Fruit fly (Drosophila melanogaster) whole organism, embryonic: ENCODE measurements around the gene rols.

Source experiments
- ATbp ChIP-seq: fragments of 200-800 bp; sonication (Bioruptor generic); optimal IDR thresholded peaks from 2 replicates; lab custom pipeline; 2017; ENCODE audit warnings: missing biosample characterization, mild to moderate bottlenecking, missing genetic modification characterization, missing genetic modification reagents
- Awh ChIP-seq: fragments of 200-800 bp; sonication (Bioruptor generic); IDR thresholded peaks from 2 replicates; pipeline ENCODE4, ENCODE4 v1.3.6; 2022; ENCODE audit warnings: missing biosample characterization, missing genetic modification characterization
- CG10565 ChIP-seq: fragments of 200-800 bp; sonication (Bioruptor generic); optimal IDR thresholded peaks from 3 replicates; lab custom pipeline; 2016; ENCODE audit warnings: missing biosample characterization, mild to moderate bottlenecking, missing genetic modification characterization
- CG10654 ChIP-seq: fragments of 200-800 bp; sonication (Bioruptor generic); optimal IDR thresholded peaks from 2 replicates; lab custom pipeline; 2016; ENCODE audit warnings: missing biosample characterization, missing genetic modification characterization
- CG11695 ChIP-seq: fragments of 200-800 bp; sonication (Bioruptor generic); IDR thresholded peaks from 3 replicates; pipeline ENCODE4 v1.3.6; 2022; ENCODE audit warnings: missing biosample characterization, missing genetic modification characterization
- CG12744 ChIP-seq: fragments of 200-800 bp; sonication (Bioruptor generic); optimal IDR thresholded peaks from 2 replicates; lab custom pipeline; 2016; ENCODE audit warnings: missing biosample characterization, missing genetic modification characterization
- CG13296 ChIP-seq: fragments of 200-800 bp; sonication (Bioruptor generic); optimal IDR thresholded peaks from 3 replicates; lab custom pipeline; 2018; ENCODE audit warnings: missing biosample characterization, mild to moderate bottlenecking, missing genetic modification characterization
- CG13775 ChIP-seq: fragments of 200-800 bp; sonication (Bioruptor generic); optimal IDR thresholded peaks from 3 replicates; lab custom pipeline; 2017; ENCODE audit warnings: missing biosample characterization, mild to moderate bottlenecking, missing genetic modification characterization
- CG14050 ChIP-seq: fragments of 200-800 bp; sonication (Bioruptor generic); IDR thresholded peaks from 3 replicates; pipeline ENCODE4 v1.3.6; 2022; ENCODE audit warnings: missing biosample characterization, missing genetic modification characterization
- CG15269 ChIP-seq: fragments of 200-800 bp; sonication (Bioruptor generic); optimal IDR thresholded peaks from 2 replicates; lab custom pipeline; 2018; ENCODE audit warnings: missing biosample characterization, mild to moderate bottlenecking, missing genetic modification characterization, moderate library complexity
- CG15696 ChIP-seq: fragments of 200-800 bp; sonication (Bioruptor generic); optimal IDR thresholded peaks from 2 replicates; lab custom pipeline; 2019; ENCODE audit warnings: missing biosample characterization, mild to moderate bottlenecking, missing genetic modification characterization, moderate library complexity
- CG17186 ChIP-seq: fragments of 200-800 bp; sonication (Bioruptor generic); optimal IDR thresholded peaks from 3 replicates; lab custom pipeline; 2017; ENCODE audit warnings: missing biosample characterization, missing genetic modification reagents, missing genetic modification characterization
- CG17568 ChIP-seq: fragments of 200-800 bp; sonication (Bioruptor generic); optimal IDR thresholded peaks from 2 replicates; lab custom pipeline; 2018; ENCODE audit warnings: missing biosample characterization, mild to moderate bottlenecking, missing genetic modification characterization, moderate library complexity
- CG17912 ChIP-seq: fragments of 200-800 bp; sonication (Bioruptor generic); optimal IDR thresholded peaks from 2 replicates; lab custom pipeline; 2018; ENCODE audit warnings: missing biosample characterization, mild to moderate bottlenecking, missing genetic modification characterization
- CG2129 ChIP-seq: fragments of 200-800 bp; sonication (Bioruptor generic); IDR thresholded peaks from 2 replicates; pipeline ENCODE4 v1.3.6; 2022; ENCODE audit warnings: missing biosample characterization, missing genetic modification characterization; ENCODE audit not compliant: partially characterized antibody
- CG31224 ChIP-seq: fragments of 200-800 bp; sonication (Bioruptor generic); IDR thresholded peaks from 2 replicates; pipeline ENCODE4 v1.3.6; 2022; ENCODE audit warnings: missing biosample characterization, missing genetic modification characterization
- CG32767 ChIP-seq: fragments of 200-800 bp; sonication (Bioruptor generic); IDR thresholded peaks from 2 replicates; pipeline ENCODE4 v1.3.6; 2022; ENCODE audit warnings: missing biosample characterization, missing genetic modification characterization
- CG4404 ChIP-seq: fragments of 200-800 bp; sonication (Bioruptor generic); IDR thresholded peaks from 2 replicates; pipeline ENCODE4 v1.3.6; 2022; ENCODE audit warnings: missing biosample characterization, missing genetic modification characterization
- CG6689 ChIP-seq: fragments of 200-800 bp; sonication (Bioruptor generic); IDR thresholded peaks from 2 replicates; pipeline ENCODE4 v1.3.6; 2022; ENCODE audit warnings: missing biosample characterization, missing genetic modification characterization
- CG6765 ChIP-seq: fragments of 200-800 bp; sonication (Bioruptor generic); optimal IDR thresholded peaks from 3 replicates; lab custom pipeline; 2017; ENCODE audit warnings: missing biosample characterization, mild to moderate bottlenecking, missing genetic modification characterization
- CG6813 ChIP-seq: fragments of 200-800 bp; sonication (Bioruptor generic); optimal IDR thresholded peaks from 2 replicates; lab custom pipeline; 2017; ENCODE audit warnings: missing biosample characterization, missing genetic modification characterization, mild to moderate bottlenecking, moderate library complexity, missing genetic modification reagents
- CG7745 ChIP-seq: fragments of 200-800 bp; sonication (Bioruptor generic); optimal IDR thresholded peaks from 2 replicates; lab custom pipeline; 2018; ENCODE audit warnings: missing biosample characterization, mild to moderate bottlenecking, missing genetic modification characterization, moderate library complexity
- CG9876 ChIP-seq: fragments of 200-800 bp; sonication (Bioruptor generic); optimal IDR thresholded peaks from 2 replicates; lab custom pipeline; 2016; ENCODE audit warnings: missing biosample characterization, missing genetic modification characterization
- Dad ChIP-seq: fragments of 200-800 bp; sonication (Bioruptor generic); optimal IDR thresholded peaks from 3 replicates; lab custom pipeline; 2016; ENCODE audit warnings: missing biosample characterization, missing genetic modification characterization
- Fer3 ChIP-seq: fragments of 200-800 bp; sonication (Bioruptor generic); optimal IDR thresholded peaks from 2 replicates; lab custom pipeline; 2018; ENCODE audit warnings: missing biosample characterization, mild to moderate bottlenecking, missing genetic modification characterization, moderate library complexity
- HLH54F ChIP-seq: fragments of 200-800 bp; sonication (Bioruptor generic); optimal IDR thresholded peaks from 3 replicates; lab custom pipeline; 2016; ENCODE audit warnings: missing biosample characterization, missing genetic modification characterization
- Hr39 ChIP-seq: fragments of >200 bp; optimal IDR thresholded peaks from 2 replicates; lab custom pipeline; 2017
- Lhr ChIP-seq: fragments of 200-800 bp; sonication (Bioruptor generic); optimal IDR thresholded peaks from 3 replicates; lab custom pipeline; 2017; ENCODE audit warnings: mild to moderate bottlenecking, missing biosample characterization, missing genetic modification reagents, missing genetic modification characterization
- Mad ChIP-seq: fragments of 200-800 bp; sonication (Bioruptor generic); optimal IDR thresholded peaks from 2 replicates; lab custom pipeline; 2016; ENCODE audit warnings: missing biosample characterization, missing genetic modification characterization
- Myb ChIP-seq: fragments of 200-800 bp; sonication (Bioruptor generic); optimal IDR thresholded peaks from 2 replicates; lab custom pipeline; 2016; ENCODE audit warnings: missing biosample characterization, missing genetic modification characterization
- Nf-YA ChIP-seq: fragments of 200-800 bp; sonication (Bioruptor generic); IDR thresholded peaks from 2 replicates; pipeline ENCODE4 v1.3.6; 2022; ENCODE audit warnings: missing biosample characterization, missing genetic modification characterization
- Rx ChIP-seq: fragments of 200-800 bp; sonication (Bioruptor generic); IDR thresholded peaks from 2 replicates; pipeline ENCODE4 v1.3.6; 2022; ENCODE audit warnings: missing biosample characterization, missing genetic modification characterization
- Sry-β ChIP-seq: fragments of 200-800 bp; sonication (Bioruptor generic); optimal IDR thresholded peaks from 2 replicates; lab custom pipeline; 2018; ENCODE audit warnings: missing biosample characterization, mild to moderate bottlenecking, missing genetic modification characterization, moderate library complexity
- Usf ChIP-seq: fragments of 200-800 bp; sonication (Bioruptor generic); optimal IDR thresholded peaks from 2 replicates; lab custom pipeline; 2017; ENCODE audit warnings: missing genotype, missing biosample characterization, missing genetic modification characterization
- ap ChIP-seq: fragments of 200-800 bp; sonication (Bioruptor generic); IDR thresholded peaks from 2 replicates; pipeline ENCODE4 v1.3.6; 2022; ENCODE audit warnings: missing biosample characterization, missing genetic modification characterization
- az2 ChIP-seq: fragments of 200-800 bp; sonication (Bioruptor generic); optimal IDR thresholded peaks from 3 replicates; lab custom pipeline; 2016; ENCODE audit warnings: missing biosample characterization, missing genetic modification characterization
- br ChIP-seq: fragments of >200 bp; optimal IDR thresholded peaks from 2 replicates; lab custom pipeline; 2017
- caup ChIP-seq: fragments of 200-800 bp; sonication (Bioruptor generic); optimal IDR thresholded peaks from 3 replicates; lab custom pipeline; 2017; ENCODE audit warnings: missing biosample characterization, mild to moderate bottlenecking, missing genetic modification characterization, moderate library complexity; ENCODE audit not compliant: severe bottlenecking
- danr ChIP-seq: fragments of 200-800 bp; sonication (Bioruptor generic); IDR thresholded peaks from 2 replicates; pipeline ENCODE4 v1.3.6; 2022; ENCODE audit warnings: missing biosample characterization, missing genetic modification characterization
- dysf ChIP-seq: fragments of 200-800 bp; sonication (Bioruptor generic); IDR thresholded peaks from 3 replicates; pipeline ENCODE4 v1.3.6; 2022; ENCODE audit warnings: missing biosample characterization, missing genetic modification characterization
- fu2 ChIP-seq: fragments of 200-800 bp; sonication (Bioruptor generic); optimal IDR thresholded peaks from 2 replicates; lab custom pipeline; 2016; ENCODE audit warnings: missing biosample characterization, missing genetic modification characterization
- hb ChIP-seq: fragments of 200-800 bp; sonication (Bioruptor generic); IDR thresholded peaks from 3 replicates; pipeline ENCODE4 v1.3.6; 2022; ENCODE audit warnings: missing biosample characterization, missing genetic modification characterization; ENCODE audit not compliant: partially characterized antibody
- ken ChIP-seq: fragments of 200-800 bp; sonication (Bioruptor generic); IDR thresholded peaks from 3 replicates; pipeline ENCODE4 v1.3.6; 2022; ENCODE audit warnings: missing biosample characterization, missing genetic modification characterization
- pho ChIP-seq: fragments of 200-800 bp; sonication (Bioruptor generic); optimal IDR thresholded peaks from 2 replicates; lab custom pipeline; 2016; ENCODE audit warnings: missing biosample characterization, missing genetic modification characterization
- ranshi ChIP-seq: fragments of 200-800 bp; sonication (Bioruptor generic); IDR thresholded peaks from 2 replicates; pipeline ENCODE4 v1.3.6; 2022; ENCODE audit warnings: missing biosample characterization, missing genetic modification characterization
- sens-2 ChIP-seq: fragments of 200-800 bp; sonication (Bioruptor generic); IDR thresholded peaks from 2 replicates; pipeline ENCODE4 v1.3.6; 2022; ENCODE audit warnings: missing biosample characterization, missing genetic modification characterization
- so ChIP-seq: fragments of 200-800 bp; sonication (Bioruptor generic); IDR thresholded peaks from 3 replicates; pipeline ENCODE4 v1.3.6; 2022; ENCODE audit warnings: missing biosample characterization, missing genetic modification characterization
- sob ChIP-seq: fragments of 200-800 bp; sonication (Bioruptor generic); IDR thresholded peaks from 2 replicates; pipeline ENCODE4 v1.3.6; 2022; ENCODE audit warnings: missing biosample characterization, missing genetic modification characterization
- tup ChIP-seq: fragments of 200-800 bp; sonication (Bioruptor generic); optimal IDR thresholded peaks from 2 replicates; lab custom pipeline; 2016; ENCODE audit warnings: missing biosample characterization, mild to moderate bottlenecking, missing genetic modification characterization, moderate library complexity
- zf30C ChIP-seq: fragments of 200-800 bp; sonication (Bioruptor generic); optimal IDR thresholded peaks from 3 replicates; lab custom pipeline; 2018; ENCODE audit warnings: missing biosample characterization, mild to moderate bottlenecking, missing genetic modification characterization
- zfh1 ChIP-seq: fragments of 200-800 bp; sonication (Bioruptor generic); IDR thresholded peaks from 3 replicates; pipeline ENCODE4 v1.3.6; 2022; ENCODE audit warnings: missing biosample characterization, missing genetic modification characterization
- zfh2 ChIP-seq: fragments of 200-800 bp; sonication (Bioruptor generic); optimal IDR thresholded peaks from 2 replicates; lab custom pipeline; 2016; ENCODE audit warnings: missing biosample characterization, missing genetic modification characterization

Gene rols

DNA sequence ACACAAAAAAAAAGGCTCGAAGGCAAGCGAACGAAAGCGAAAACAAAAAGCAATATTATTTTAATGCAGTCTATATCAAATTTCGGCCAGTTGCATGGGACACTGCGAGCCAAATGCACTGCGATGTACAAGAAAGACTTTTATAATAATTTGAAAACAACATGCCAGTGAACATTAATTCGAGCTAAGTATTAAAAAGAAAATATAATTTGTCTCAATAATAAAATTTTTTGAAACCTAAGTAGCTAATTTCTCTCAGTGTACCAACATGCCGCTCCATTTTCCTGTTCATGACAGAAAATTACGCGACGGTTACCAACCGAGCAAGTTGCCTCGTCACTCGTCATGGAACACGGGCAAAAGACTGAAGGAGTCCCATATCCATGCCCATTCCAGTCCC lies 12.7 kb upstream of the rols start (continued):
- TF ChIP-seq Rx (GFP tag; lab: Robert Waterston, UW) (no peak), zfh2 (GFP tag; lab: Kevin White, UChicago) (no peak), ap (GFP tag; lab: Robert Waterston, UW) (peak; percentile 36; the same call in 1 of the 2 replicates), Usf (GFP tag; lab: Kevin White, UChicago) (peak; percentile 30), ATbp (peak; percentile 14), pho (GFP tag; lab: Kevin White, UChicago) (no peak), fu2 (GFP tag; lab: Kevin White, UChicago) (no peak), sob (GFP tag; lab: Robert Waterston, UW) (peak; percentile 54; the same call in 1 of the 2 replicates), Sry-β (no peak), CG4404 (peak; percentile 78), tup (no peak), Mad (peak; percentile 51), Hr39 (lab: Kevin White, UChicago) (no peak), CG2129 (GFP tag; lab: Robert Waterston, UW) (no peak), br (lab: Kevin White, UChicago) (no peak), ranshi (GFP tag; lab: Robert Waterston, UW) (peak; percentile 61; the same call in 1 of the 2 replicates), CG12744 (GFP tag; lab: Kevin White, UChicago) (peak; percentile 50), danr (GFP tag; lab: Robert Waterston, UW) (0 out of 2 replicates have a peak, but pooled peaks have one; percentile 44), dysf (peak; percentile 33; the same call in 1 of the 3 replicates), CG32767 (GFP tag; lab: Robert Waterston, UW) (no peak), CG17568 (peak; percentile 17), CG17912 (GFP tag; lab: Kevin White, UChicago) (no peak), CG10654 (GFP tag; lab: Kevin White, UChicago) (peak; percentile 48), caup (GFP tag; lab: Kevin White, UChicago) (no peak), CG15269 (peak; percentile 43), az2 (GFP tag; lab: Kevin White, UChicago) (peak; percentile 70), CG10565 (GFP tag; lab: Kevin White, UChicago) (no peak), zfh1 (GFP tag; lab: Robert Waterston, UW) (peak; percentile 81), CG6813 (GFP tag; lab: Kevin White, UChicago) (peak; percentile 67), Awh (GFP tag; lab: Robert Waterston, UW) (peak; percentile 35; the same call in 1 of the 2 replicates), so (peak; percentile 62; the same call in 1 of the 3 replicates), CG6689 (GFP tag; lab: Robert Waterston, UW) (peak; percentile 67), HLH54F (GFP tag; lab: Kevin White, UChicago) (peak; percentile 10), ken (GFP tag; lab: Robert Waterston, UW) (peak; percentile 68; the same call in 2 of the 3 replicates), CG14050 (GFP tag; lab: Robert Waterston, UW) (peak; percentile 61), hb (GFP tag; lab: Robert Waterston, UW) (no peak), CG13296 (GFP tag; lab: Kevin White, UChicago) (no peak), CG31224 (GFP tag; lab: Robert Waterston, UW) (peak; percentile 44; the same call in 1 of the 2 replicates), CG7745 (no peak), Nf-YA (GFP tag; lab: Robert Waterston, UW) (no peak), zf30C (peak; percentile 92), CG9876 (GFP tag; lab: Kevin White, UChicago) (no peak), Myb (no peak), CG6765 (GFP tag; lab: Kevin White, UChicago) (no peak), CG13775 (peak; percentile 69), Dad (GFP tag; lab: Kevin White, UChicago) (peak; percentile 1), CG17186 (GFP tag; lab: Kevin White, UChicago) (no peak), Lhr (peak; percentile 46), sens-2 (peak; percentile 53; the same call in 1 of the 2 replicates), CG15696 (tag; lab: Kevin White, UChicago) (peak; percentile 89), Fer3 (tag; lab: Kevin White, UChicago) (peak; percentile 27), CG11695 (GFP tag; lab: Robert Waterston, UW) (peak; percentile 48; the same call in 2 of the 3 replicates)
